Fruit fly (Drosophila melanogaster) whole organism, embryonic: ENCODE measurements around the gene CG3071.
A peak's percentile ranks its signal among the peaks of the same experiment; 100 is the strongest.

ENCODE experiments used
- ATbp ChIP-seq: fragments of 200-800 bp; sonication (Bioruptor generic); optimal IDR thresholded peaks from 2 replicates; lab custom pipeline; 2017; ENCODE audit warnings: missing biosample characterization, mild to moderate bottlenecking, missing genetic modification characterization, missing genetic modification reagents
- CG10565 ChIP-seq: fragments of 200-800 bp; sonication (Bioruptor generic); optimal IDR thresholded peaks from 3 replicates; lab custom pipeline; 2016; ENCODE audit warnings: missing biosample characterization, mild to moderate bottlenecking, missing genetic modification characterization
- CG13123 ChIP-seq: fragments of 200-800 bp; sonication (Bioruptor generic); optimal IDR thresholded peaks from 2 replicates; lab custom pipeline; 2016; ENCODE audit warnings: missing biosample characterization, missing genetic modification characterization
- CG13894 ChIP-seq: fragments of 200-800 bp; sonication (Bioruptor generic); optimal IDR thresholded peaks from 3 replicates; lab custom pipeline; 2018; ENCODE audit warnings: missing biosample characterization, mild to moderate bottlenecking, missing genetic modification characterization, moderate library complexity
- CG14965 ChIP-seq: fragments of 200-800 bp; sonication (Bioruptor generic); optimal IDR thresholded peaks from 2 replicates; lab custom pipeline; 2016; ENCODE audit warnings: missing biosample characterization, missing genetic modification characterization, borderline replicate concordance
- CG17186 ChIP-seq: fragments of 200-800 bp; sonication (Bioruptor generic); optimal IDR thresholded peaks from 3 replicates; lab custom pipeline; 2017; ENCODE audit warnings: missing biosample characterization, missing genetic modification reagents, missing genetic modification characterization
- CG17359 ChIP-seq: fragments of 200-800 bp; sonication (Bioruptor generic); optimal IDR thresholded peaks from 3 replicates; lab custom pipeline; 2018; ENCODE audit warnings: missing biosample characterization, mild to moderate bottlenecking, missing genetic modification characterization, moderate library complexity
- CG2116 ChIP-seq: fragments of 200-800 bp; sonication (Bioruptor generic); optimal IDR thresholded peaks from 3 replicates; lab custom pipeline; 2018; ENCODE audit warnings: missing biosample characterization, mild to moderate bottlenecking, missing genetic modification characterization
- CG2202 ChIP-seq: fragments of 200-800 bp; sonication (Bioruptor generic); optimal IDR thresholded peaks from 2 replicates; lab custom pipeline; 2018; ENCODE audit warnings: missing biosample characterization, mild to moderate bottlenecking, missing genetic modification characterization
- CG2678 ChIP-seq: fragments of 200-800 bp; sonication (Bioruptor generic); optimal IDR thresholded peaks from 3 replicates; lab custom pipeline; 2019; ENCODE audit warnings: missing biosample characterization, mild to moderate bottlenecking, missing genetic modification characterization, moderate library complexity
- CG2712 ChIP-seq: fragments of 200-800 bp; optimal IDR thresholded peaks from 3 replicates; lab custom pipeline; 2019; ENCODE audit warnings: missing biosample characterization, mild to moderate bottlenecking, missing genetic modification characterization, moderate library complexity
- CG30020 ChIP-seq: fragments of 200-800 bp; optimal IDR thresholded peaks from 2 replicates; lab custom pipeline; 2019; ENCODE audit warnings: missing biosample characterization, mild to moderate bottlenecking, missing genetic modification characterization, moderate library complexity
- CG31388 ChIP-seq: fragments of 200-800 bp; sonication (Bioruptor generic); optimal IDR thresholded peaks from 2 replicates; lab custom pipeline; 2016; ENCODE audit warnings: missing biosample characterization, missing genetic modification characterization
- CG3407 ChIP-seq: fragments of 200-800 bp; sonication (Bioruptor generic); optimal IDR thresholded peaks from 2 replicates; lab custom pipeline; 2018; ENCODE audit warnings: missing biosample characterization, mild to moderate bottlenecking, missing genetic modification characterization
- CG4820 ChIP-seq: fragments of 200-800 bp; sonication (Bioruptor generic); optimal IDR thresholded peaks from 3 replicates; lab custom pipeline; 2016; ENCODE audit warnings: missing biosample characterization, missing genetic modification characterization
- CG7271 ChIP-seq: fragments of 200-800 bp; sonication (Bioruptor generic); optimal IDR thresholded peaks from 2 replicates; lab custom pipeline; 2018; ENCODE audit warnings: missing biosample characterization, mild to moderate bottlenecking, missing genetic modification characterization, moderate library complexity
- CG7745 ChIP-seq: fragments of 200-800 bp; sonication (Bioruptor generic); optimal IDR thresholded peaks from 2 replicates; lab custom pipeline; 2018; ENCODE audit warnings: missing biosample characterization, mild to moderate bottlenecking, missing genetic modification characterization, moderate library complexity
- CG7839 ChIP-seq: fragments of 200-800 bp; sonication (Bioruptor generic); optimal IDR thresholded peaks from 3 replicates; lab custom pipeline; 2018; ENCODE audit warnings: missing biosample characterization, mild to moderate bottlenecking, missing genetic modification characterization, moderate library complexity
- Camta ChIP-seq: fragments of 200-800 bp; sonication (Bioruptor generic); optimal IDR thresholded peaks from 2 replicates; lab custom pipeline; 2016; ENCODE audit warnings: missing biosample characterization, missing genetic modification characterization
- D19B ChIP-seq: fragments of 200-800 bp; sonication (Bioruptor generic); optimal IDR thresholded peaks from 2 replicates; lab custom pipeline; 2017; ENCODE audit warnings: missing biosample characterization, mild to moderate bottlenecking, missing genetic modification characterization
- Dfd ChIP-seq, 2 experiments: fragments of >200 bp; optimal IDR thresholded peaks; 2 replicates each; lab custom pipeline; 2017; ENCODE audit warnings: missing biosample characterization in 2 of 2, missing genetic modification characterization in 2 of 2
- Lhr ChIP-seq: fragments of 200-800 bp; sonication (Bioruptor generic); optimal IDR thresholded peaks from 3 replicates; lab custom pipeline; 2017; ENCODE audit warnings: mild to moderate bottlenecking, missing biosample characterization, missing genetic modification reagents, missing genetic modification characterization
- NC2β ChIP-seq: fragments of 200-800 bp; sonication (Bioruptor generic); optimal IDR thresholded peaks from 2 replicates; lab custom pipeline; 2016; ENCODE audit warnings: missing biosample characterization, missing genetic modification characterization
- Scr ChIP-seq: fragments of 200-800 bp; sonication (Bioruptor generic); IDR thresholded peaks from 2 replicates; pipeline ENCODE4 v1.3.6; 2022; ENCODE audit warnings: missing biosample characterization, missing genetic modification characterization; ENCODE audit not compliant: partially characterized antibody
- Six4 ChIP-seq: fragments of 200-800 bp; sonication (Bioruptor generic); optimal IDR thresholded peaks from 2 replicates; lab custom pipeline; 2016; ENCODE audit warnings: missing biosample characterization, missing genetic modification characterization
- Xbp1 ChIP-seq: fragments of 200-800 bp; sonication (Bioruptor generic); optimal IDR thresholded peaks from 3 replicates; lab custom pipeline; 2016; ENCODE audit warnings: missing biosample characterization, mild to moderate bottlenecking, missing genetic modification characterization
- abd-A ChIP-seq: fragments of 200-800 bp; sonication (Bioruptor generic); optimal IDR thresholded peaks from 3 replicates; lab custom pipeline; 2019; ENCODE audit warnings: missing biosample characterization, mild to moderate bottlenecking, missing genetic modification characterization, moderate library complexity
- ac ChIP-seq: fragments of 200-800 bp; sonication (Bioruptor generic); optimal IDR thresholded peaks from 3 replicates; lab custom pipeline; 2017; ENCODE audit warnings: missing biosample characterization, mild to moderate bottlenecking, missing genetic modification characterization
- bab2 ChIP-seq: fragments of 200-800 bp; sonication (Bioruptor generic); optimal IDR thresholded peaks from 2 replicates; lab custom pipeline; 2016; ENCODE audit warnings: missing biosample characterization, missing genetic modification characterization
- bbx ChIP-seq: fragments of 200-800 bp; sonication (Bioruptor generic); IDR thresholded peaks from 2 replicates; pipeline ENCODE4 v1.3.6; 2022; ENCODE audit warnings: missing biosample characterization, missing genetic modification characterization; ENCODE audit not compliant: partially characterized antibody
- bcd ChIP-seq: fragments of 200-800 bp; sonication (Bioruptor generic); optimal IDR thresholded peaks from 2 replicates; lab custom pipeline; 2017; ENCODE audit warnings: missing biosample characterization, mild to moderate bottlenecking, missing genetic modification characterization
- cg ChIP-seq: fragments of 200-800 bp; sonication (Bioruptor generic); optimal IDR thresholded peaks from 3 replicates; lab custom pipeline; 2019; ENCODE audit warnings: missing biosample characterization, mild to moderate bottlenecking, missing genetic modification characterization, moderate library complexity
- crc ChIP-seq: fragments of 200-800 bp; sonication (Bioruptor generic); optimal IDR thresholded peaks from 2 replicates; lab custom pipeline; 2016; ENCODE audit warnings: missing biosample characterization, missing genetic modification characterization
- danr ChIP-seq: fragments of 200-800 bp; sonication (Bioruptor generic); IDR thresholded peaks from 2 replicates; pipeline ENCODE4 v1.3.6; 2022; ENCODE audit warnings: missing biosample characterization, missing genetic modification characterization
- dati ChIP-seq: fragments of 200-800 bp; sonication (Bioruptor generic); IDR thresholded peaks from 2 replicates; pipeline ENCODE4 v1.3.6; 2022; ENCODE audit warnings: missing biosample characterization, missing genetic modification characterization
- dm ChIP-seq: fragments of 200-800 bp; sonication (Bioruptor generic); optimal IDR thresholded peaks from 3 replicates; lab custom pipeline; 2016; ENCODE audit warnings: missing biosample characterization, missing genetic modification characterization
- exex ChIP-seq: fragments of 200-800 bp; sonication (Bioruptor generic); optimal IDR thresholded peaks from 4 replicates; lab custom pipeline; 2018; ENCODE audit warnings: missing biosample characterization, mild to moderate bottlenecking, missing genetic modification characterization, moderate library complexity
- gsb ChIP-seq: fragments of 200-800 bp; sonication (Bioruptor generic); IDR thresholded peaks from 2 replicates; pipeline ENCODE4 v1.3.6; 2022; ENCODE audit warnings: missing biosample characterization, missing genetic modification characterization
- hb ChIP-seq: fragments of 200-800 bp; sonication (Bioruptor generic); IDR thresholded peaks from 3 replicates; pipeline ENCODE4 v1.3.6; 2022; ENCODE audit warnings: missing biosample characterization, missing genetic modification characterization; ENCODE audit not compliant: partially characterized antibody
- jumu ChIP-seq: fragments of 200-800 bp; sonication (Bioruptor generic); optimal IDR thresholded peaks from 3 replicates; lab custom pipeline; 2016; ENCODE audit warnings: missing biosample characterization, missing genetic modification characterization
- kay ChIP-seq: fragments of 200-800 bp; sonication (Bioruptor generic); optimal IDR thresholded peaks from 2 replicates; lab custom pipeline; 2016; ENCODE audit warnings: missing biosample characterization, missing genetic modification characterization
- luna ChIP-seq: fragments of 200-800 bp; sonication (Bioruptor generic); optimal IDR thresholded peaks from 2 replicates; lab custom pipeline; 2016; ENCODE audit warnings: missing biosample characterization, missing genetic modification characterization
- oc ChIP-seq: fragments of 200-800 bp; sonication (Bioruptor generic); optimal IDR thresholded peaks from 2 replicates; lab custom pipeline; 2018; ENCODE audit warnings: missing biosample characterization, mild to moderate bottlenecking, missing genetic modification characterization, moderate library complexity
- psq ChIP-seq: fragments of 200-800 bp; sonication (Bioruptor generic); optimal IDR thresholded peaks from 2 replicates; lab custom pipeline; 2017; ENCODE audit warnings: missing biosample characterization, missing genetic modification characterization
- ro ChIP-seq: fragments of 200-800 bp; sonication (Bioruptor generic); IDR thresholded peaks from 2 replicates; pipeline ENCODE4 v1.3.6; 2022; ENCODE audit warnings: missing biosample characterization, missing genetic modification characterization
- sd ChIP-seq: fragments of 200-800 bp; sonication (Bioruptor generic); optimal IDR thresholded peaks from 3 replicates; lab custom pipeline; 2018; ENCODE audit warnings: missing biosample characterization, mild to moderate bottlenecking, missing genetic modification characterization, moderate library complexity
- sim ChIP-seq: fragments of 200-800 bp; sonication (Bioruptor generic); IDR thresholded peaks from 2 replicates; pipeline ENCODE4 v1.3.6; 2022; ENCODE audit warnings: missing biosample characterization, missing genetic modification characterization
- tup ChIP-seq: fragments of 200-800 bp; sonication (Bioruptor generic); optimal IDR thresholded peaks from 2 replicates; lab custom pipeline; 2016; ENCODE audit warnings: missing biosample characterization, mild to moderate bottlenecking, missing genetic modification characterization, moderate library complexity
- vfl ChIP-seq: fragments of 200-800 bp; sonication (Bioruptor generic); optimal IDR thresholded peaks from 2 replicates; lab custom pipeline; 2016; ENCODE audit warnings: missing biosample characterization, missing genetic modification characterization

CG3071 gene

dm6 chrX:2303771-2304513 lies 41.3 kb downstream of the CG3071 start (continued):
- TF ChIP-seq CG14965 (GFP tag; lab: Kevin White, UChicago) (peak; percentile 60), CG7839 (tag; lab: Kevin White, UChicago) (peak; percentile 92), CG10565 (peak; percentile 55), dm (GFP tag; lab: Kevin White, UChicago) (peak; percentile 90), crc (GFP tag; lab: Kevin White, UChicago) (peak; percentile 73), CG7271 (tag; lab: Kevin White, UChicago) (peak; percentile 25), CG17359 (peak; percentile 86), ATbp (peak; percentile 83), luna (GFP tag; lab: Kevin White, UChicago) (peak; percentile 53), cg (GFP tag; lab: Kevin White, UChicago) (peak; percentile 71), CG13894 (tag; lab: Kevin White, UChicago) (peak; percentile 64), CG30020 (tag; lab: Kevin White, UChicago) (peak; percentile 30), hb (GFP tag; lab: Robert Waterston, UW) (no peak), CG2712 (tag; lab: Kevin White, UChicago) (peak; percentile 90), CG2116 (GFP tag; lab: Kevin White, UChicago) (peak; percentile 32), Dfd (GFP tag; optimal IDR thresholded peaks at IDR 0.05; lab: Kevin White, UChicago) (no peak), sim (GFP tag; lab: Robert Waterston, UW) (peak; percentile 17; the same call in 1 of the 2 replicates), Six4 (GFP tag; lab: Kevin White, UChicago) (peak; percentile 84), D19B (GFP tag; lab: Kevin White, UChicago) (peak; percentile 83), dati (0 out of 2 replicates have a peak, but pooled peaks have one; percentile 48), ro (GFP tag; lab: Robert Waterston, UW) (no peak), gsb (GFP tag; lab: Robert Waterston, UW) (peak; percentile 69), CG31388 (peak; percentile 13), oc (peak; percentile 72), bab2 (GFP tag; lab: Kevin White, UChicago) (peak; percentile 88), bcd (GFP tag; lab: Kevin White, UChicago) (peak; percentile 87), danr (GFP tag; lab: Robert Waterston, UW) (peak; percentile 66), psq (GFP tag; lab: Kevin White, UChicago) (peak; percentile 80), ac (GFP tag; lab: Kevin White, UChicago) (peak; percentile 51), CG17186 (GFP tag; lab: Kevin White, UChicago) (peak; percentile 57), CG2678 (tag; lab: Kevin White, UChicago) (peak; percentile 92), CG13123 (GFP tag; lab: Kevin White, UChicago) (peak; percentile 62), CG4820 (GFP tag; lab: Kevin White, UChicago) (peak; percentile 82), Lhr (GFP tag; lab: Kevin White, UChicago) (peak; percentile 63), jumu (GFP tag; lab: Kevin White, UChicago) (peak; percentile 93), CG7745 (tag; lab: Kevin White, UChicago) (no peak), sd (tag; lab: Kevin White, UChicago) (peak; percentile 39), vfl (GFP tag; lab: Kevin White, UChicago) (peak; percentile 86), Xbp1 (peak; percentile 90), exex (peak; percentile 54), NC2β (GFP tag; lab: Kevin White, UChicago) (peak; percentile 83), Scr (GFP tag; lab: Robert Waterston, UW) (no peak; the same call in 1 of the 2 replicates), tup (GFP tag; lab: Kevin White, UChicago) (peak; percentile 61), Camta (GFP tag; lab: Kevin White, UChicago) (peak; percentile 72), bbx (GFP tag; lab: Robert Waterston, UW) (no peak), abd-A (tag; lab: Kevin White, UChicago) (peak; percentile 92), CG2202 (tag; lab: Kevin White, UChicago) (peak; percentile 68), kay (GFP tag; lab: Kevin White, UChicago) (peak; percentile 84), CG3407 (GFP tag; lab: Kevin White, UChicago) (peak; percentile 77)
